Fruit fly (Drosophila melanogaster) whole organism, embryonic: ENCODE results near the gene rempA.

Source experiments
- Awh ChIP-seq: fragments of 200-800 bp; sonication (Bioruptor generic); IDR thresholded peaks from 2 replicates; pipeline ENCODE4, ENCODE4 v1.3.6; 2022; ENCODE audit warnings: missing biosample characterization, missing genetic modification characterization
- BtbVII ChIP-seq: fragments of 200-800 bp; sonication (Bioruptor generic); optimal IDR thresholded peaks from 3 replicates; lab custom pipeline; 2017; ENCODE audit warnings: missing biosample characterization, mild to moderate bottlenecking, missing genetic modification characterization
- CG11504 ChIP-seq: fragments of 200-800 bp; sonication (Bioruptor generic); optimal IDR thresholded peaks from 3 replicates; lab custom pipeline; 2019; ENCODE audit warnings: missing biosample characterization, mild to moderate bottlenecking, missing genetic modification characterization, moderate library complexity
- CG12155 ChIP-seq: fragments of 200-800 bp; sonication (Bioruptor generic); optimal IDR thresholded peaks from 3 replicates; lab custom pipeline; 2016; ENCODE audit warnings: missing biosample characterization, missing genetic modification characterization
- CG1233 ChIP-seq: fragments of 200-800 bp; sonication (Bioruptor generic); optimal IDR thresholded peaks from 4 replicates; lab custom pipeline; 2018; ENCODE audit warnings: missing biosample characterization, mild to moderate bottlenecking, missing genetic modification characterization
- CG12744 ChIP-seq: fragments of 200-800 bp; sonication (Bioruptor generic); optimal IDR thresholded peaks from 2 replicates; lab custom pipeline; 2016; ENCODE audit warnings: missing biosample characterization, missing genetic modification characterization
- CG12769 ChIP-seq: fragments of 200-800 bp; sonication (Bioruptor generic); optimal IDR thresholded peaks from 2 replicates; lab custom pipeline; 2019; ENCODE audit warnings: missing biosample characterization, mild to moderate bottlenecking, missing genetic modification characterization, moderate library complexity
- CG13775 ChIP-seq: fragments of 200-800 bp; sonication (Bioruptor generic); optimal IDR thresholded peaks from 3 replicates; lab custom pipeline; 2017; ENCODE audit warnings: missing biosample characterization, mild to moderate bottlenecking, missing genetic modification characterization
- CG1832 ChIP-seq: fragments of 200-800 bp; sonication (Bioruptor generic); optimal IDR thresholded peaks from 2 replicates; lab custom pipeline; 2017; ENCODE audit warnings: missing biosample characterization, mild to moderate bottlenecking, missing genetic modification characterization, inconsistent platforms
- CG18619 ChIP-seq: fragments of 200-800 bp; sonication (Bioruptor generic); optimal IDR thresholded peaks from 3 replicates; lab custom pipeline; 2017; ENCODE audit warnings: missing biosample characterization, mild to moderate bottlenecking, missing genetic modification characterization
- CG2129 ChIP-seq: fragments of 200-800 bp; sonication (Bioruptor generic); IDR thresholded peaks from 2 replicates; pipeline ENCODE4 v1.3.6; 2022; ENCODE audit warnings: missing biosample characterization, missing genetic modification characterization; ENCODE audit not compliant: partially characterized antibody
- CG4854 ChIP-seq: fragments of 200-800 bp; sonication (Bioruptor generic); optimal IDR thresholded peaks from 2 replicates; lab custom pipeline; 2016; ENCODE audit warnings: missing biosample characterization, missing genetic modification characterization, inconsistent platforms
- CG6175 ChIP-seq: fragments of 200-800 bp; sonication (Bioruptor generic); IDR thresholded peaks from 3 replicates; pipeline ENCODE4 v1.3.6; 2022; ENCODE audit warnings: missing biosample characterization, missing genetic modification characterization
- CG8281 ChIP-seq: fragments of 200-800 bp; sonication (Bioruptor generic); optimal IDR thresholded peaks from 2 replicates; lab custom pipeline; 2018; ENCODE audit warnings: missing biosample characterization, mild to moderate bottlenecking, missing genetic modification characterization, moderate library complexity
- CG9797 ChIP-seq: fragments of 200-800 bp; sonication (Bioruptor generic); optimal IDR thresholded peaks from 3 replicates; lab custom pipeline; 2018; ENCODE audit warnings: missing biosample characterization, mild to moderate bottlenecking, missing genetic modification characterization
- D ChIP-seq, 2 experiments: fragments of 200-800 bp in 1 of 2; fragments of >200 bp in 1 of 2; sonication (Bioruptor generic) in 1 of 2; optimal IDR thresholded peaks; 2 replicates in 1 of 2; 3 replicates in 1 of 2; lab custom pipeline; 2017; ENCODE audit warnings: mild to moderate bottlenecking in 1 of 2, missing biosample characterization in 1 of 2, missing genetic modification characterization in 1 of 2, missing genetic modification reagents in 1 of 2
- Dll ChIP-seq: fragments of 200-800 bp; sonication (Bioruptor generic); IDR thresholded peaks from 4 replicates; pipeline ENCODE4 v1.3.6; 2022; ENCODE audit warnings: missing biosample characterization, missing genetic modification characterization; ENCODE audit not compliant: partially characterized antibody
- Doc2 ChIP-seq: fragments of 200-800 bp; sonication (Bioruptor generic); IDR thresholded peaks from 2 replicates; pipeline ENCODE4 v1.3.6; 2022; ENCODE audit warnings: missing biosample characterization, missing genetic modification characterization
- Dref ChIP-seq: fragments of 200-800 bp; sonication (Bioruptor generic); IDR thresholded peaks from 2 replicates; pipeline ENCODE4 v1.3.6; 2022; ENCODE audit warnings: missing biosample characterization, missing genetic modification characterization
- Eip74EF ChIP-seq, 2 experiments: fragments of 200-800 bp in 1 of 2; fragments of >200 bp in 1 of 2; sonication (Bioruptor generic) in 1 of 2; optimal IDR thresholded peaks; 2 replicates each; lab custom pipeline; 2017 to 2019; ENCODE audit warnings: missing biosample characterization in 2 of 2, missing genetic modification characterization in 2 of 2, mild to moderate bottlenecking in 1 of 2, moderate library complexity in 1 of 2
- HmgD ChIP-seq: fragments of 200-800 bp; sonication (Bioruptor generic); optimal IDR thresholded peaks from 3 replicates; lab custom pipeline; 2016; ENCODE audit warnings: missing biosample characterization, missing genetic modification characterization
- Oli ChIP-seq: fragments of 200-800 bp; sonication (Bioruptor generic); optimal IDR thresholded peaks from 2 replicates; lab custom pipeline; 2018; ENCODE audit warnings: missing biosample characterization, mild to moderate bottlenecking, missing genetic modification characterization, moderate library complexity
- Six4 ChIP-seq: fragments of 200-800 bp; sonication (Bioruptor generic); optimal IDR thresholded peaks from 2 replicates; lab custom pipeline; 2016; ENCODE audit warnings: missing biosample characterization, missing genetic modification characterization
- Spps ChIP-seq: fragments of 200-800 bp; sonication (Bioruptor generic); optimal IDR thresholded peaks from 2 replicates; lab custom pipeline; 2018; ENCODE audit warnings: missing biosample characterization, mild to moderate bottlenecking, missing genetic modification characterization
- TFAM ChIP-seq: fragments of 200-800 bp; sonication (Bioruptor generic); optimal IDR thresholded peaks from 2 replicates; lab custom pipeline; 2017; ENCODE audit warnings: missing biosample characterization, missing genetic modification characterization, inconsistent platforms
- ato ChIP-seq: fragments of 200-800 bp; sonication (Bioruptor generic); IDR thresholded peaks from 2 replicates; pipeline ENCODE4 v1.3.6; 2022; ENCODE audit warnings: missing biosample characterization, missing genetic modification characterization; ENCODE audit not compliant: partially characterized antibody
- bab2 ChIP-seq: fragments of 200-800 bp; sonication (Bioruptor generic); optimal IDR thresholded peaks from 2 replicates; lab custom pipeline; 2016; ENCODE audit warnings: missing biosample characterization, missing genetic modification characterization
- bbx ChIP-seq: fragments of 200-800 bp; sonication (Bioruptor generic); IDR thresholded peaks from 2 replicates; pipeline ENCODE4 v1.3.6; 2022; ENCODE audit warnings: missing biosample characterization, missing genetic modification characterization; ENCODE audit not compliant: partially characterized antibody
- bowl ChIP-seq: fragments of 200-800 bp; sonication (Bioruptor generic); IDR thresholded peaks from 2 replicates; pipeline ENCODE4 v1.3.6; 2022; ENCODE audit warnings: missing biosample characterization, missing genetic modification characterization
- caup ChIP-seq: fragments of 200-800 bp; sonication (Bioruptor generic); optimal IDR thresholded peaks from 3 replicates; lab custom pipeline; 2017; ENCODE audit warnings: missing biosample characterization, mild to moderate bottlenecking, missing genetic modification characterization, moderate library complexity; ENCODE audit not compliant: severe bottlenecking
- cg ChIP-seq: fragments of 200-800 bp; sonication (Bioruptor generic); optimal IDR thresholded peaks from 3 replicates; lab custom pipeline; 2019; ENCODE audit warnings: missing biosample characterization, mild to moderate bottlenecking, missing genetic modification characterization, moderate library complexity
- croc ChIP-seq: fragments of 200-800 bp; sonication (Bioruptor generic); conservative IDR thresholded peaks from 3 replicates; pipeline ENCODE4 v1.3.6; 2022; ENCODE audit warnings: missing biosample characterization, missing genetic modification characterization
- dysf ChIP-seq: fragments of 200-800 bp; sonication (Bioruptor generic); IDR thresholded peaks from 3 replicates; pipeline ENCODE4 v1.3.6; 2022; ENCODE audit warnings: missing biosample characterization, missing genetic modification characterization
- ems ChIP-seq: fragments of 200-800 bp; sonication (Bioruptor generic); optimal IDR thresholded peaks from 3 replicates; lab custom pipeline; 2016; ENCODE audit warnings: missing biosample characterization, missing genetic modification characterization
- fd3F ChIP-seq: fragments of 200-800 bp; sonication (Bioruptor generic); optimal IDR thresholded peaks from 2 replicates; lab custom pipeline; 2018; ENCODE audit warnings: missing biosample characterization, mild to moderate bottlenecking, missing genetic modification characterization, moderate library complexity
- gcm ChIP-seq: fragments of 200-800 bp; sonication (Bioruptor generic); optimal IDR thresholded peaks from 2 replicates; lab custom pipeline; 2019; ENCODE audit warnings: missing biosample characterization, mild to moderate bottlenecking, missing genetic modification characterization, moderate library complexity
- gcm2 ChIP-seq: fragments of 200-800 bp; sonication (Bioruptor generic); optimal IDR thresholded peaks from 2 replicates; lab custom pipeline; 2016; ENCODE audit warnings: missing biosample characterization, missing genetic modification characterization
- insv ChIP-seq, 2 experiments: fragments of 200-800 bp; sonication (Bioruptor generic); optimal IDR thresholded peaks; 3 replicates each; lab custom pipeline; 2016 to 2018; ENCODE audit warnings: missing biosample characterization in 2 of 2, missing genetic modification characterization in 2 of 2
- lov ChIP-seq, 2 experiments: fragments of 200-800 bp in 1 of 2; fragments of >200 bp in 1 of 2; sonication (Bioruptor generic) in 1 of 2; IDR thresholded peaks in 1 of 2; optimal IDR thresholded peaks in 1 of 2; 2 replicates in 1 of 2; 3 replicates in 1 of 2; pipeline versions ENCODE4 v1.3.6 to Lab custom; 2017 to 2022; ENCODE audit warnings: missing biosample characterization in 1 of 2, missing genetic modification characterization in 1 of 2
- nau ChIP-seq: fragments of 200-800 bp; sonication (Bioruptor generic); optimal IDR thresholded peaks from 3 replicates; lab custom pipeline; 2017; ENCODE audit warnings: missing biosample characterization, mild to moderate bottlenecking, missing genetic modification characterization, missing genetic modification reagents
- pum ChIP-seq: fragments of 200-800 bp; sonication (Bioruptor generic); optimal IDR thresholded peaks from 2 replicates; lab custom pipeline; 2016; ENCODE audit warnings: missing biosample characterization, missing genetic modification characterization
- ro ChIP-seq: fragments of 200-800 bp; sonication (Bioruptor generic); IDR thresholded peaks from 2 replicates; pipeline ENCODE4 v1.3.6; 2022; ENCODE audit warnings: missing biosample characterization, missing genetic modification characterization
- sens ChIP-seq: fragments of 200-800 bp; sonication (Bioruptor generic); peaks from one replicate; lab custom pipeline; 2016; ENCODE audit warnings: missing biosample characterization, missing genetic modification characterization
- sima ChIP-seq: fragments of 200-800 bp; sonication (Bioruptor generic); optimal IDR thresholded peaks from 2 replicates; lab custom pipeline; 2016; ENCODE audit warnings: missing biosample characterization, missing genetic modification characterization
- ttk ChIP-seq: fragments of 200-800 bp; sonication (Bioruptor generic); IDR thresholded peaks from 2 replicates; pipeline ENCODE4 v2.1.2; 2022; ENCODE audit warnings: missing biosample characterization, missing genetic modification characterization
- vvl ChIP-seq: fragments of 200-800 bp; sonication (Bioruptor generic); IDR thresholded peaks from 2 replicates; pipeline ENCODE4 v1.3.6; 2022; ENCODE audit warnings: missing biosample characterization, missing genetic modification characterization
- zen ChIP-seq: fragments of 200-800 bp; sonication (Bioruptor generic); optimal IDR thresholded peaks from 3 replicates; lab custom pipeline; 2018; ENCODE audit warnings: missing biosample characterization, mild to moderate bottlenecking, missing genetic modification characterization, moderate library complexity
- zf30C ChIP-seq: fragments of 200-800 bp; sonication (Bioruptor generic); optimal IDR thresholded peaks from 3 replicates; lab custom pipeline; 2018; ENCODE audit warnings: missing biosample characterization, mild to moderate bottlenecking, missing genetic modification characterization

Gene rempA

dm6 chr2L:540572-541210 lies 19.4 kb downstream of the rempA start:
- peak in 1 of 2 experiments; percentile 43 for TF ChIP-seq insv (GFP tag; optimal IDR thresholded peaks at IDR 0.05; lab: Kevin White, UChicago)
- no peak for TF ChIP-seq CG13775 (GFP tag; lab: Kevin White, UChicago)
- peak; percentile 29 for TF ChIP-seq CG11504 (tag; lab: Kevin White, UChicago)
- TF ChIP-seq D (optimal IDR thresholded peaks at IDR 0.05; lab: Kevin White, UChicago), result peak; percentile 70
- TF ChIP-seq D (GFP tag; optimal IDR thresholded peaks at IDR 0.05; lab: Kevin White, UChicago), result no peak
- TF ChIP-seq CG1832 (GFP tag; lab: Kevin White, UChicago), result no peak
- no peak for TF ChIP-seq sima
- no peak for TF ChIP-seq BtbVII (GFP tag; lab: Kevin White, UChicago)
- TF ChIP-seq sens (GFP tag; lab: Kevin White, UChicago), result peak; percentile 85
- peak; percentile 21 for TF ChIP-seq cg (GFP tag; lab: Kevin White, UChicago)
- TF ChIP-seq Oli (tag; lab: Kevin White, UChicago), result no peak
- peak; percentile 38; the same call in 1 of the 2 replicates for TF ChIP-seq Dref
- peak; percentile 94 for TF ChIP-seq CG12769 (tag; lab: Kevin White, UChicago)
- TF ChIP-seq dysf (GFP tag; lab: Robert Waterston, UW), result 0 out of 3 replicates have a peak, but pooled peaks have one; percentile 25
- no peak for TF ChIP-seq CG4854 (GFP tag; lab: Kevin White, UChicago)
- no peak for TF ChIP-seq Doc2 (GFP tag; lab: Robert Waterston, UW)
- no peak for TF ChIP-seq croc (GFP tag; lab: Robert Waterston, UW)
- TF ChIP-seq CG6175 (GFP tag; lab: Robert Waterston, UW), result no peak
- no peak for TF ChIP-seq fd3F (GFP tag; lab: Kevin White, UChicago)
- no peak for TF ChIP-seq pum (GFP tag; lab: Kevin White, UChicago)
- TF ChIP-seq ttk (GFP tag; lab: Robert Waterston, UW), result no peak
- peak; percentile 41 for TF ChIP-seq HmgD (GFP tag; lab: Kevin White, UChicago)
- no peak for TF ChIP-seq gcm2 (GFP tag; lab: Kevin White, UChicago)
- TF ChIP-seq ems (GFP tag; lab: Kevin White, UChicago), result no peak
- peak; percentile 21 for TF ChIP-seq CG1233 (GFP tag; lab: Kevin White, UChicago)
- peak; percentile 85 for TF ChIP-seq CG9797 (GFP tag; lab: Kevin White, UChicago)
- no peak for TF ChIP-seq Six4 (GFP tag; lab: Kevin White, UChicago)
- no peak for TF ChIP-seq CG12744 (GFP tag; lab: Kevin White, UChicago)
- TF ChIP-seq bbx (GFP tag; lab: Robert Waterston, UW), result peak; percentile 75
- peak; percentile 77; the same call in 3 of the 4 replicates for TF ChIP-seq Dll (GFP tag; lab: Robert Waterston, UW)
- TF ChIP-seq Eip74EF (GFP tag; optimal IDR thresholded peaks at IDR 0.05; lab: Kevin White, UChicago), result peak in 1 of 2 experiments; percentile 54
- TF ChIP-seq caup (GFP tag; lab: Kevin White, UChicago), result peak; percentile 8
- TF ChIP-seq CG2129 (GFP tag; lab: Robert Waterston, UW), result peak; percentile 42; the same call in 1 of the 2 replicates
- TF ChIP-seq CG8281 (tag; lab: Kevin White, UChicago), result no peak
- TF ChIP-seq TFAM (GFP tag; lab: Kevin White, UChicago), result no peak
- no peak for TF ChIP-seq ro (GFP tag; lab: Robert Waterston, UW)
- peak; percentile 33 for TF ChIP-seq Spps
- peak; percentile 19 for TF ChIP-seq bab2 (GFP tag; lab: Kevin White, UChicago)
- TF ChIP-seq gcm, result peak; percentile 58
- TF ChIP-seq ato (GFP tag; lab: Robert Waterston, UW), result peak; percentile 73; the same call in 1 of the 2 replicates
- no peak for TF ChIP-seq Awh (GFP tag; lab: Robert Waterston, UW)
- peak; percentile 56 for TF ChIP-seq zf30C (GFP tag; lab: Kevin White, UChicago)
- no peak for TF ChIP-seq nau (GFP tag; lab: Kevin White, UChicago)
- TF ChIP-seq bowl (GFP tag; lab: Robert Waterston, UW), result no peak
- TF ChIP-seq zen (tag; lab: Kevin White, UChicago), result no peak
- no peak for TF ChIP-seq lov (optimal IDR thresholded peaks at IDR 0.05; lab: Kevin White, UChicago)
- 0 out of 3 replicates have a peak, but pooled peaks have one; percentile 44 for TF ChIP-seq lov (GFP tag; IDR thresholded peaks at IDR 0.05; lab: Robert Waterston, UW)
- peak; percentile 82 for TF ChIP-seq vvl (GFP tag; lab: Robert Waterston, UW)
- TF ChIP-seq CG18619, result peak; percentile 31
- no peak for TF ChIP-seq CG12155 (GFP tag; lab: Kevin White, UChicago)
